Fruit fly (Drosophila melanogaster) whole organism, embryonic: Measurements from ENCODE around the gene GXIVsPLA2.
A peak's percentile ranks its signal among the peaks of the same experiment; 100 is the strongest.

Experiments used
- Blimp-1 ChIP-seq: fragments of 200-800 bp; sonication (Bioruptor generic); optimal IDR thresholded peaks from 3 replicates; lab custom pipeline; 2018; ENCODE audit warnings: missing biosample characterization, missing genetic modification characterization, mild to moderate bottlenecking, moderate library complexity, missing genetic modification reagents
- CG10431 ChIP-seq: fragments of 200-800 bp; sonication (Bioruptor generic); optimal IDR thresholded peaks from 3 replicates; lab custom pipeline; 2018; ENCODE audit warnings: missing biosample characterization, mild to moderate bottlenecking, missing genetic modification characterization
- CG10543 ChIP-seq: fragments of 200-800 bp; sonication (Bioruptor generic); optimal IDR thresholded peaks from 3 replicates; lab custom pipeline; 2017; ENCODE audit warnings: missing biosample characterization, mild to moderate bottlenecking, missing genetic modification characterization, moderate library complexity
- CG11085 ChIP-seq: fragments of 200-800 bp; sonication (Bioruptor generic); IDR thresholded peaks from 2 replicates; pipeline ENCODE4 v1.3.6; 2022; ENCODE audit warnings: missing biosample characterization, missing genetic modification characterization
- CG11560 ChIP-seq: fragments of 200-800 bp; sonication (Bioruptor generic); IDR thresholded peaks from 3 replicates; pipeline ENCODE4 v1.3.6; 2022; ENCODE audit warnings: missing biosample characterization, missing genetic modification characterization
- CG12391 ChIP-seq: fragments of 200-800 bp; sonication (Bioruptor generic); optimal IDR thresholded peaks from 3 replicates; lab custom pipeline; 2018; ENCODE audit warnings: missing biosample characterization, mild to moderate bottlenecking, missing genetic modification characterization, moderate library complexity
- CG12744 ChIP-seq: fragments of 200-800 bp; sonication (Bioruptor generic); optimal IDR thresholded peaks from 2 replicates; lab custom pipeline; 2016; ENCODE audit warnings: missing biosample characterization, missing genetic modification characterization
- CG12769 ChIP-seq: fragments of 200-800 bp; sonication (Bioruptor generic); optimal IDR thresholded peaks from 2 replicates; lab custom pipeline; 2019; ENCODE audit warnings: missing biosample characterization, mild to moderate bottlenecking, missing genetic modification characterization, moderate library complexity
- CG13775 ChIP-seq: fragments of 200-800 bp; sonication (Bioruptor generic); optimal IDR thresholded peaks from 3 replicates; lab custom pipeline; 2017; ENCODE audit warnings: missing biosample characterization, mild to moderate bottlenecking, missing genetic modification characterization
- CG14965 ChIP-seq: fragments of 200-800 bp; sonication (Bioruptor generic); optimal IDR thresholded peaks from 2 replicates; lab custom pipeline; 2016; ENCODE audit warnings: missing biosample characterization, missing genetic modification characterization, borderline replicate concordance
- CG15269 ChIP-seq: fragments of 200-800 bp; sonication (Bioruptor generic); optimal IDR thresholded peaks from 2 replicates; lab custom pipeline; 2018; ENCODE audit warnings: missing biosample characterization, mild to moderate bottlenecking, missing genetic modification characterization, moderate library complexity
- CG16863 ChIP-seq: fragments of 200-800 bp; sonication (Bioruptor generic); optimal IDR thresholded peaks from 3 replicates; lab custom pipeline; 2016; ENCODE audit warnings: missing biosample characterization, missing genetic modification characterization
- CG17328 ChIP-seq: fragments of 200-800 bp; sonication (Bioruptor generic); IDR thresholded peaks from 2 replicates; pipeline ENCODE4 v1.3.6; 2022; ENCODE audit warnings: missing biosample characterization, missing genetic modification characterization
- CG17385 ChIP-seq: fragments of 200-800 bp; sonication (Bioruptor generic); optimal IDR thresholded peaks from 3 replicates; lab custom pipeline; 2018; ENCODE audit warnings: missing biosample characterization, mild to moderate bottlenecking, missing genetic modification characterization
- CG2202 ChIP-seq: fragments of 200-800 bp; sonication (Bioruptor generic); optimal IDR thresholded peaks from 2 replicates; lab custom pipeline; 2018; ENCODE audit warnings: missing biosample characterization, mild to moderate bottlenecking, missing genetic modification characterization
- CG32767 ChIP-seq: fragments of 200-800 bp; sonication (Bioruptor generic); IDR thresholded peaks from 2 replicates; pipeline ENCODE4 v1.3.6; 2022; ENCODE audit warnings: missing biosample characterization, missing genetic modification characterization
- CG3847 ChIP-seq: fragments of 200-800 bp; sonication (Bioruptor generic); IDR thresholded peaks from 2 replicates; pipeline ENCODE4 v1.3.6; 2022; ENCODE audit warnings: missing biosample characterization, missing genetic modification characterization
- CG4730 ChIP-seq: fragments of 200-800 bp; sonication (Bioruptor generic); IDR thresholded peaks from 2 replicates; pipeline ENCODE4 v1.3.6; 2022; ENCODE audit warnings: missing biosample characterization, missing genetic modification characterization
- CG5953 ChIP-seq: fragments of 200-800 bp; sonication (Bioruptor generic); IDR thresholded peaks from 2 replicates; pipeline ENCODE4 v1.3.6; 2022; ENCODE audit warnings: missing biosample characterization, missing genetic modification characterization
- CG6272 ChIP-seq: fragments of 200-800 bp; sonication (Bioruptor generic); IDR thresholded peaks from 2 replicates; pipeline ENCODE4 v1.3.6; 2022; ENCODE audit warnings: missing biosample characterization, missing genetic modification characterization
- CG6654 ChIP-seq: fragments of 200-800 bp; sonication (Bioruptor generic); optimal IDR thresholded peaks from 2 replicates; lab custom pipeline; 2017; ENCODE audit warnings: missing biosample characterization, mild to moderate bottlenecking, missing genetic modification characterization
- CG7556 ChIP-seq: fragments of 200-800 bp; sonication (Bioruptor generic); optimal IDR thresholded peaks from 2 replicates; lab custom pipeline; 2017; ENCODE audit warnings: missing biosample characterization, mild to moderate bottlenecking, missing genetic modification characterization
- CG7963 ChIP-seq: fragments of 200-800 bp; sonication (Bioruptor generic); IDR thresholded peaks from 3 replicates; pipeline ENCODE4 v1.3.6; 2022; ENCODE audit warnings: missing biosample characterization, missing genetic modification characterization; ENCODE audit not compliant: partially characterized antibody
- CG8089 ChIP-seq: fragments of 200-800 bp; sonication (Bioruptor generic); optimal IDR thresholded peaks from 3 replicates; lab custom pipeline; 2016; ENCODE audit warnings: missing biosample characterization, missing genetic modification characterization
- CG8290 ChIP-seq, 3 experiments: fragments of 200-800 bp; sonication (Bioruptor generic); optimal IDR thresholded peaks; 2 replicates each; lab custom pipeline; 2016 to 2019; ENCODE audit warnings: missing biosample characterization in 3 of 3, missing genetic modification characterization in 3 of 3, mild to moderate bottlenecking in 2 of 3, moderate library complexity in 1 of 3
- CG8388 ChIP-seq: fragments of 200-800 bp; sonication (Bioruptor generic); optimal IDR thresholded peaks from 2 replicates; lab custom pipeline; 2019; ENCODE audit warnings: missing biosample characterization, mild to moderate bottlenecking, missing genetic modification characterization, moderate library complexity
- CG8944 ChIP-seq: fragments of 200-800 bp; sonication (Bioruptor generic); optimal IDR thresholded peaks from 3 replicates; lab custom pipeline; 2016; ENCODE audit warnings: missing biosample characterization, missing genetic modification characterization
- CG9727 ChIP-seq: fragments of 200-800 bp; sonication (Bioruptor generic); optimal IDR thresholded peaks from 3 replicates; lab custom pipeline; 2017; ENCODE audit warnings: missing biosample characterization, mild to moderate bottlenecking, missing genetic modification characterization
- D19B ChIP-seq: fragments of 200-800 bp; sonication (Bioruptor generic); optimal IDR thresholded peaks from 2 replicates; lab custom pipeline; 2017; ENCODE audit warnings: missing biosample characterization, mild to moderate bottlenecking, missing genetic modification characterization
- Dip3 ChIP-seq: fragments of 200-800 bp; sonication (Bioruptor generic); optimal IDR thresholded peaks from 3 replicates; lab custom pipeline; 2016; ENCODE audit warnings: missing biosample characterization, missing genetic modification characterization
- Drgx ChIP-seq: fragments of 200-800 bp; sonication (Bioruptor generic); IDR thresholded peaks from 2 replicates; pipeline ENCODE4 v1.3.6; 2022; ENCODE audit warnings: missing biosample characterization, missing genetic modification characterization
- ERR ChIP-seq: fragments of 200-800 bp; sonication (Bioruptor generic); optimal IDR thresholded peaks from 2 replicates; lab custom pipeline; 2016; ENCODE audit warnings: missing biosample characterization, missing genetic modification characterization
- Mes4 ChIP-seq: fragments of 200-800 bp; sonication (Bioruptor generic); optimal IDR thresholded peaks from 2 replicates; lab custom pipeline; 2016; ENCODE audit warnings: missing biosample characterization, missing genetic modification characterization
- Mrtf ChIP-seq: fragments of 200-800 bp; sonication (Bioruptor generic); IDR thresholded peaks from 3 replicates; pipeline ENCODE4 v1.3.6; 2022; ENCODE audit warnings: missing biosample characterization, missing genetic modification characterization
- Poxn ChIP-seq: fragments of 200-800 bp; sonication (Bioruptor generic); IDR thresholded peaks from 2 replicates; pipeline ENCODE4 v1.3.6; 2022; ENCODE audit warnings: missing biosample characterization, missing genetic modification characterization
- Trl ChIP-seq, 3 experiments: fragments of >200 bp in 2 of 3; fragments of 200-800 bp in 1 of 3; sonication (Bioruptor generic) in 1 of 3; optimal IDR thresholded peaks; 2 replicates in 1 of 3; 3 replicates in 2 of 3; lab custom pipeline; 2016 to 2017; ENCODE audit warnings: missing biosample characterization in 1 of 3, missing genetic modification characterization in 1 of 3
- bcd ChIP-seq: fragments of 200-800 bp; sonication (Bioruptor generic); optimal IDR thresholded peaks from 2 replicates; lab custom pipeline; 2017; ENCODE audit warnings: missing biosample characterization, mild to moderate bottlenecking, missing genetic modification characterization
- br ChIP-seq: fragments of >200 bp; optimal IDR thresholded peaks from 2 replicates; lab custom pipeline; 2017
- btn ChIP-seq: fragments of 200-800 bp; sonication (Bioruptor generic); optimal IDR thresholded peaks from 2 replicates; lab custom pipeline; 2016; ENCODE audit warnings: missing biosample characterization, missing genetic modification characterization
- chm ChIP-seq: fragments of 200-800 bp; sonication (Bioruptor generic); IDR thresholded peaks from 2 replicates; pipeline ENCODE4 v1.3.6; 2022; ENCODE audit warnings: missing biosample characterization, missing genetic modification characterization
- ci ChIP-seq: fragments of 200-800 bp; sonication (Bioruptor generic); IDR thresholded peaks from 3 replicates; pipeline ENCODE4 v1.3.6; 2022; ENCODE audit warnings: missing biosample characterization, missing genetic modification characterization
- dan ChIP-seq: fragments of 200-800 bp; sonication (Bioruptor generic); IDR thresholded peaks from 2 replicates; pipeline ENCODE4 v1.3.6; 2022; ENCODE audit warnings: missing biosample characterization, missing genetic modification characterization
- disco-r ChIP-seq: fragments of 200-800 bp; sonication (Bioruptor generic); optimal IDR thresholded peaks from 2 replicates; lab custom pipeline; 2016; ENCODE audit warnings: missing biosample characterization, missing genetic modification characterization
- eyg ChIP-seq: fragments of 200-800 bp; sonication (Bioruptor generic); optimal IDR thresholded peaks from 3 replicates; lab custom pipeline; 2016; ENCODE audit warnings: missing biosample characterization, missing genetic modification characterization
- fd3F ChIP-seq: fragments of 200-800 bp; sonication (Bioruptor generic); optimal IDR thresholded peaks from 2 replicates; lab custom pipeline; 2018; ENCODE audit warnings: missing biosample characterization, mild to moderate bottlenecking, missing genetic modification characterization, moderate library complexity
- gce ChIP-seq: fragments of 200-800 bp; sonication (Bioruptor generic); IDR thresholded peaks from 3 replicates; pipeline ENCODE4 v1.3.6; 2022; ENCODE audit warnings: missing biosample characterization, missing genetic modification characterization
- gfzf ChIP-seq: fragments of 200-800 bp; sonication (Bioruptor generic); optimal IDR thresholded peaks from 2 replicates; lab custom pipeline; 2016; ENCODE audit warnings: missing biosample characterization, mild to moderate bottlenecking, missing genetic modification characterization, moderate library complexity
- lmd ChIP-seq: fragments of 200-800 bp; sonication (Bioruptor generic); IDR thresholded peaks from 2 replicates; pipeline ENCODE4 v1.3.6; 2022; ENCODE audit warnings: missing biosample characterization, missing genetic modification characterization
- nau ChIP-seq: fragments of 200-800 bp; sonication (Bioruptor generic); optimal IDR thresholded peaks from 3 replicates; lab custom pipeline; 2017; ENCODE audit warnings: missing biosample characterization, mild to moderate bottlenecking, missing genetic modification characterization, missing genetic modification reagents
- sqz ChIP-seq: fragments of 200-800 bp; sonication (Bioruptor generic); optimal IDR thresholded peaks from 3 replicates; lab custom pipeline; 2018; ENCODE audit warnings: missing biosample characterization, mild to moderate bottlenecking, missing genetic modification characterization

The GXIVsPLA2 gene

dm6 chr3L:16001164-16001679 lies 46.3 kb downstream of the GXIVsPLA2 start (continued):
- no peak for TF ChIP-seq CG11560 (tag; lab: Robert Waterston, UW)
- TF ChIP-seq CG8290 (GFP tag; optimal IDR thresholded peaks at IDR 0.05; lab: Kevin White, UChicago): no peak
- TF ChIP-seq CG8290 (tag; optimal IDR thresholded peaks at IDR 0.05; lab: Kevin White, UChicago): peak in 1 of 2 experiments; percentile 71
- no peak for TF ChIP-seq dan (GFP tag; lab: Robert Waterston, UW)
- TF ChIP-seq lmd (GFP tag; lab: Robert Waterston, UW): peak; percentile 82; the same call in 1 of the 2 replicates
- no peak for TF ChIP-seq CG14965 (GFP tag; lab: Kevin White, UChicago)
- TF ChIP-seq Mrtf (GFP tag; lab: Robert Waterston, UW): no peak; the same call in 2 of the 3 replicates
- peak; percentile 35 for TF ChIP-seq CG6654
- TF ChIP-seq ERR (GFP tag; lab: Kevin White, UChicago): peak; percentile 72
- peak; percentile 49 for TF ChIP-seq CG8388 (GFP tag; lab: Kevin White, UChicago)
- peak; percentile 52 for TF ChIP-seq CG16863 (GFP tag; lab: Kevin White, UChicago)
- TF ChIP-seq disco-r (GFP tag; lab: Kevin White, UChicago): peak; percentile 35
- peak; percentile 84 for TF ChIP-seq bcd (GFP tag; lab: Kevin White, UChicago)
- peak; percentile 31; the same call in 1 of the 2 replicates for TF ChIP-seq Poxn
- peak; percentile 96 for TF ChIP-seq CG10543 (GFP tag; lab: Kevin White, UChicago)
- peak; percentile 42; the same call in 1 of the 2 replicates for TF ChIP-seq CG32767
- peak; percentile 69 for TF ChIP-seq CG3847 (GFP tag; lab: Robert Waterston, UW)
- TF ChIP-seq btn (GFP tag; lab: Kevin White, UChicago): peak; percentile 32
- TF ChIP-seq fd3F: peak; percentile 77
- peak; percentile 32; the same call in 1 of the 2 replicates for TF ChIP-seq chm (GFP tag; lab: Robert Waterston, UW)
- peak; percentile 90 for TF ChIP-seq CG15269 (tag; lab: Kevin White, UChicago)
- TF ChIP-seq gfzf (GFP tag; lab: Kevin White, UChicago): no peak
- no peak for TF ChIP-seq CG6272
- TF ChIP-seq Mes4: peak; percentile 42
- peak; percentile 58 for TF ChIP-seq nau
- TF ChIP-seq eyg: peak; percentile 70
- TF ChIP-seq sqz (GFP tag; lab: Kevin White, UChicago): peak; percentile 35
- TF ChIP-seq Blimp-1 (GFP tag; lab: Kevin White, UChicago): peak; percentile 52
- TF ChIP-seq CG8944 (GFP tag; lab: Kevin White, UChicago): peak; percentile 45
- peak; percentile 81 for TF ChIP-seq CG9727 (GFP tag; lab: Kevin White, UChicago)
- TF ChIP-seq CG13775: peak; percentile 74
- peak; percentile 89 for TF ChIP-seq CG12769
- peak in 1 of 2 experiments; percentile 57 for TF ChIP-seq Trl (optimal IDR thresholded peaks at IDR 0.05; lab: Kevin White, UChicago)
- peak; percentile 63 for TF ChIP-seq Trl (GFP tag; optimal IDR thresholded peaks at IDR 0.05; lab: Kevin White, UChicago)
- peak; percentile 72 for TF ChIP-seq CG12391 (tag; lab: Kevin White, UChicago)
- TF ChIP-seq CG17385 (GFP tag; lab: Kevin White, UChicago): peak; percentile 81
- TF ChIP-seq Dip3 (GFP tag; lab: Kevin White, UChicago): peak; percentile 87
- no peak for TF ChIP-seq br (lab: Kevin White, UChicago)
- no peak for TF ChIP-seq ci (GFP tag; lab: Robert Waterston, UW)
- TF ChIP-seq CG7963 (GFP tag; lab: Robert Waterston, UW): no peak
- TF ChIP-seq CG17328: peak; percentile 36; the same call in 1 of the 2 replicates
- peak; percentile 86 for TF ChIP-seq Drgx (GFP tag; lab: Robert Waterston, UW)
- no peak for TF ChIP-seq CG2202 (tag; lab: Kevin White, UChicago)
- TF ChIP-seq CG4730 (GFP tag; lab: Robert Waterston, UW): peak; percentile 46; the same call in 1 of the 2 replicates
- peak; percentile 81 for TF ChIP-seq CG7556 (GFP tag; lab: Kevin White, UChicago)
- 0 out of 2 replicates have a peak, but pooled peaks have one; percentile 5 for TF ChIP-seq CG11085 (GFP tag; lab: Robert Waterston, UW)
- TF ChIP-seq CG10431: no peak
- TF ChIP-seq gce (GFP tag; lab: Robert Waterston, UW): no peak
- TF ChIP-seq CG5953 (GFP tag; lab: Robert Waterston, UW): no peak
- peak; percentile 7 for TF ChIP-seq CG8089 (GFP tag; lab: Kevin White, UChicago)
- peak; percentile 74 for TF ChIP-seq D19B (GFP tag; lab: Kevin White, UChicago)
- TF ChIP-seq CG12744 (GFP tag; lab: Kevin White, UChicago): peak; percentile 69
